Fruit fly (Drosophila melanogaster) whole organism, embryonic: ENCODE measurements around the gene SP.

ENCODE experiments used
- B-H1 ChIP-seq: fragments of 200-800 bp; sonication (Bioruptor generic); IDR thresholded peaks from 3 replicates; pipeline ENCODE4 v1.3.6; 2022; ENCODE audit warnings: missing biosample characterization, missing genetic modification characterization
- CG10209 ChIP-seq: fragments of 200-800 bp; sonication (Bioruptor generic); optimal IDR thresholded peaks from 3 replicates; lab custom pipeline; 2017; ENCODE audit warnings: missing biosample characterization, mild to moderate bottlenecking, missing genetic modification characterization, missing genetic modification reagents
- CG11398 ChIP-seq: fragments of 200-800 bp; sonication (Bioruptor generic); optimal IDR thresholded peaks from 2 replicates; lab custom pipeline; 2016; ENCODE audit warnings: missing biosample characterization, missing genetic modification characterization
- CG11504 ChIP-seq: fragments of 200-800 bp; sonication (Bioruptor generic); optimal IDR thresholded peaks from 3 replicates; lab custom pipeline; 2019; ENCODE audit warnings: missing biosample characterization, mild to moderate bottlenecking, missing genetic modification characterization, moderate library complexity
- CG13894 ChIP-seq: fragments of 200-800 bp; sonication (Bioruptor generic); optimal IDR thresholded peaks from 3 replicates; lab custom pipeline; 2018; ENCODE audit warnings: missing biosample characterization, mild to moderate bottlenecking, missing genetic modification characterization, moderate library complexity
- CG14860 ChIP-seq: fragments of 200-800 bp; sonication (Bioruptor generic); IDR thresholded peaks from 3 replicates; pipeline ENCODE4 v1.3.6; 2022; ENCODE audit warnings: missing biosample characterization, missing genetic modification characterization; ENCODE audit not compliant: partially characterized antibody
- CG15011 ChIP-seq: fragments of 200-800 bp; sonication (Bioruptor generic); optimal IDR thresholded peaks from 3 replicates; lab custom pipeline; 2018; ENCODE audit warnings: missing biosample characterization, mild to moderate bottlenecking, missing genetic modification characterization
- CG17359 ChIP-seq: fragments of 200-800 bp; sonication (Bioruptor generic); optimal IDR thresholded peaks from 3 replicates; lab custom pipeline; 2018; ENCODE audit warnings: missing biosample characterization, mild to moderate bottlenecking, missing genetic modification characterization, moderate library complexity
- CG17612 ChIP-seq: fragments of 200-800 bp; sonication (Bioruptor generic); IDR thresholded peaks from 2 replicates; pipeline ENCODE4 v1.3.6; 2022; ENCODE audit warnings: missing biosample characterization, missing genetic modification characterization
- CG2199 ChIP-seq: fragments of 200-800 bp; sonication (Bioruptor generic); IDR thresholded peaks from 3 replicates; pipeline ENCODE4 v1.3.6; 2022; ENCODE audit warnings: missing biosample characterization, missing genetic modification characterization
- CG33557 ChIP-seq: fragments of 200-800 bp; sonication (Bioruptor generic); optimal IDR thresholded peaks from 2 replicates; lab custom pipeline; 2019; ENCODE audit warnings: missing biosample characterization, mild to moderate bottlenecking, missing genetic modification characterization, moderate library complexity
- CG4617 ChIP-seq: fragments of 200-800 bp; sonication (Bioruptor generic); optimal IDR thresholded peaks from 3 replicates; lab custom pipeline; 2016; ENCODE audit warnings: missing biosample characterization, missing genetic modification characterization, borderline replicate concordance
- CG6689 ChIP-seq: fragments of 200-800 bp; sonication (Bioruptor generic); IDR thresholded peaks from 2 replicates; pipeline ENCODE4 v1.3.6; 2022; ENCODE audit warnings: missing biosample characterization, missing genetic modification characterization
- CG6791 ChIP-seq: fragments of 200-800 bp; sonication (Bioruptor generic); IDR thresholded peaks from 3 replicates; pipeline ENCODE4 v1.3.6; 2022; ENCODE audit warnings: missing biosample characterization, missing genetic modification characterization; ENCODE audit not compliant: partially characterized antibody
- CG7372 ChIP-seq: fragments of 200-800 bp; sonication (Bioruptor generic); IDR thresholded peaks from 2 replicates; pipeline ENCODE4 v1.3.6; 2022; ENCODE audit warnings: missing biosample characterization, missing genetic modification characterization
- CG7839 ChIP-seq: fragments of 200-800 bp; sonication (Bioruptor generic); optimal IDR thresholded peaks from 3 replicates; lab custom pipeline; 2018; ENCODE audit warnings: missing biosample characterization, mild to moderate bottlenecking, missing genetic modification characterization, moderate library complexity
- CTCF ChIP-seq: fragments of 200-800 bp; sonication (Bioruptor generic); optimal IDR thresholded peaks from 2 replicates; lab custom pipeline; 2017; ENCODE audit warnings: missing biosample characterization, mild to moderate bottlenecking, missing genetic modification characterization, moderate library complexity
- Dll ChIP-seq: fragments of 200-800 bp; sonication (Bioruptor generic); IDR thresholded peaks from 4 replicates; pipeline ENCODE4 v1.3.6; 2022; ENCODE audit warnings: missing biosample characterization, missing genetic modification characterization; ENCODE audit not compliant: partially characterized antibody
- Ets65A ChIP-seq: fragments of 200-800 bp; sonication (Bioruptor generic); peaks from one replicate; lab custom pipeline; 2016; ENCODE audit warnings: missing biosample characterization, missing genetic modification characterization
- Gug ChIP-seq: fragments of 200-800 bp; sonication (Bioruptor generic); IDR thresholded peaks from 4 replicates; pipeline ENCODE4 v1.3.6; 2022; ENCODE audit warnings: missing biosample characterization, missing genetic modification characterization
- HHEX ChIP-seq: fragments of 200-800 bp; sonication (Bioruptor generic); optimal IDR thresholded peaks from 3 replicates; lab custom pipeline; 2017; ENCODE audit warnings: missing biosample characterization, mild to moderate bottlenecking, missing genetic modification characterization, missing genetic modification reagents
- Med ChIP-seq: fragments of 200-800 bp; sonication (Bioruptor generic); peaks from one replicate; lab custom pipeline; 2016; ENCODE audit warnings: missing biosample characterization, missing genetic modification characterization, mild to moderate bottlenecking, inconsistent platforms, moderate library complexity
- Mes4 ChIP-seq: fragments of 200-800 bp; sonication (Bioruptor generic); optimal IDR thresholded peaks from 2 replicates; lab custom pipeline; 2016; ENCODE audit warnings: missing biosample characterization, missing genetic modification characterization
- Nf-YB ChIP-seq: fragments of 200-800 bp; sonication (Bioruptor generic); optimal IDR thresholded peaks from 3 replicates; lab custom pipeline; 2019; ENCODE audit warnings: missing biosample characterization, mild to moderate bottlenecking, missing genetic modification characterization, moderate library complexity
- Poxn ChIP-seq: fragments of 200-800 bp; sonication (Bioruptor generic); IDR thresholded peaks from 2 replicates; pipeline ENCODE4 v1.3.6; 2022; ENCODE audit warnings: missing biosample characterization, missing genetic modification characterization
- Sry-β ChIP-seq: fragments of 200-800 bp; sonication (Bioruptor generic); optimal IDR thresholded peaks from 2 replicates; lab custom pipeline; 2018; ENCODE audit warnings: missing biosample characterization, mild to moderate bottlenecking, missing genetic modification characterization, moderate library complexity
- Xbp1 ChIP-seq: fragments of 200-800 bp; sonication (Bioruptor generic); optimal IDR thresholded peaks from 3 replicates; lab custom pipeline; 2016; ENCODE audit warnings: missing biosample characterization, mild to moderate bottlenecking, missing genetic modification characterization
- amos ChIP-seq: fragments of 200-800 bp; sonication (Bioruptor generic); IDR thresholded peaks from 2 replicates; pipeline ENCODE4 v1.3.6; 2022; ENCODE audit warnings: missing biosample characterization, missing genetic modification characterization; ENCODE audit not compliant: partially characterized antibody
- ato ChIP-seq: fragments of 200-800 bp; sonication (Bioruptor generic); IDR thresholded peaks from 2 replicates; pipeline ENCODE4 v1.3.6; 2022; ENCODE audit warnings: missing biosample characterization, missing genetic modification characterization; ENCODE audit not compliant: partially characterized antibody
- bbx ChIP-seq: fragments of 200-800 bp; sonication (Bioruptor generic); IDR thresholded peaks from 2 replicates; pipeline ENCODE4 v1.3.6; 2022; ENCODE audit warnings: missing biosample characterization, missing genetic modification characterization; ENCODE audit not compliant: partially characterized antibody
- bowl ChIP-seq: fragments of 200-800 bp; sonication (Bioruptor generic); IDR thresholded peaks from 2 replicates; pipeline ENCODE4 v1.3.6; 2022; ENCODE audit warnings: missing biosample characterization, missing genetic modification characterization
- br ChIP-seq: fragments of >200 bp; optimal IDR thresholded peaks from 2 replicates; lab custom pipeline; 2017
- ems ChIP-seq: fragments of 200-800 bp; sonication (Bioruptor generic); optimal IDR thresholded peaks from 3 replicates; lab custom pipeline; 2016; ENCODE audit warnings: missing biosample characterization, missing genetic modification characterization
- fd64A ChIP-seq: fragments of 200-800 bp; sonication (Bioruptor generic); optimal IDR thresholded peaks from 3 replicates; lab custom pipeline; 2018; ENCODE audit warnings: missing biosample characterization, mild to moderate bottlenecking, missing genetic modification characterization
- fu2 ChIP-seq: fragments of 200-800 bp; sonication (Bioruptor generic); optimal IDR thresholded peaks from 2 replicates; lab custom pipeline; 2016; ENCODE audit warnings: missing biosample characterization, missing genetic modification characterization
- knrl ChIP-seq: fragments of 200-800 bp; sonication (Bioruptor generic); IDR thresholded peaks from 3 replicates; pipeline ENCODE4 v1.3.6; 2022; ENCODE audit warnings: missing biosample characterization, missing genetic modification characterization; ENCODE audit not compliant: partially characterized antibody
- lab ChIP-seq: fragments of 200-800 bp; sonication (Bioruptor generic); optimal IDR thresholded peaks from 3 replicates; lab custom pipeline; 2017; ENCODE audit warnings: missing biosample characterization, missing genetic modification characterization, mild to moderate bottlenecking, moderate library complexity, missing genetic modification reagents
- lola ChIP-seq, 3 experiments: fragments of >200 bp in 2 of 3; fragments of 200-800 bp in 1 of 3; sonication (Bioruptor generic) in 1 of 3; optimal IDR thresholded peaks; 2 replicates each; lab custom pipeline; 2017 to 2019; ENCODE audit warnings: missing biosample characterization in 3 of 3, missing genetic modification characterization in 3 of 3, mild to moderate bottlenecking in 1 of 3, moderate library complexity in 1 of 3
- luna ChIP-seq: fragments of 200-800 bp; sonication (Bioruptor generic); optimal IDR thresholded peaks from 2 replicates; lab custom pipeline; 2016; ENCODE audit warnings: missing biosample characterization, missing genetic modification characterization
- odd ChIP-seq: fragments of 200-800 bp; sonication (Bioruptor generic); optimal IDR thresholded peaks from 2 replicates; lab custom pipeline; 2017; ENCODE audit warnings: missing biosample characterization, mild to moderate bottlenecking, missing genetic modification characterization
- org-1 ChIP-seq: fragments of 200-800 bp; sonication (Bioruptor generic); optimal IDR thresholded peaks from 2 replicates; lab custom pipeline; 2017; ENCODE audit warnings: missing biosample characterization, missing genetic modification characterization
- prd ChIP-seq, 3 experiments: fragments of >200 bp in 2 of 3; fragments of 200-800 bp in 1 of 3; sonication (Bioruptor generic) in 1 of 3; optimal IDR thresholded peaks in 2 of 3; IDR thresholded peaks in 1 of 3; 2 replicates in 2 of 3; 3 replicates in 1 of 3; pipeline versions ENCODE4 v1.3.6 to Lab custom; 2017 to 2022; ENCODE audit warnings: missing biosample characterization in 1 of 3, missing genetic modification characterization in 1 of 3
- ranshi ChIP-seq: fragments of 200-800 bp; sonication (Bioruptor generic); IDR thresholded peaks from 2 replicates; pipeline ENCODE4 v1.3.6; 2022; ENCODE audit warnings: missing biosample characterization, missing genetic modification characterization
- sd ChIP-seq: fragments of 200-800 bp; sonication (Bioruptor generic); optimal IDR thresholded peaks from 3 replicates; lab custom pipeline; 2018; ENCODE audit warnings: missing biosample characterization, mild to moderate bottlenecking, missing genetic modification characterization, moderate library complexity
- sens-2 ChIP-seq: fragments of 200-800 bp; sonication (Bioruptor generic); IDR thresholded peaks from 2 replicates; pipeline ENCODE4 v1.3.6; 2022; ENCODE audit warnings: missing biosample characterization, missing genetic modification characterization
- stwl ChIP-seq: fragments of 200-800 bp; sonication (Bioruptor generic); optimal IDR thresholded peaks from 3 replicates; lab custom pipeline; 2018; ENCODE audit warnings: missing biosample characterization, mild to moderate bottlenecking, missing genetic modification characterization, moderate library complexity
- tgo ChIP-seq: fragments of 200-800 bp; sonication (Bioruptor generic); IDR thresholded peaks from 3 replicates; pipeline ENCODE4 v1.3.6; 2022; ENCODE audit warnings: missing biosample characterization, missing genetic modification characterization
- zen2 ChIP-seq: fragments of 200-800 bp; sonication (Bioruptor generic); IDR thresholded peaks from 3 replicates; pipeline ENCODE4 v1.3.6; 2022; ENCODE audit warnings: missing biosample characterization, missing genetic modification characterization; ENCODE audit not compliant: partially characterized antibody

SP gene

dm6 chr3L:13301787-13302186 is 352 bp downstream of the SP start:
- TF ChIP-seq CTCF (GFP tag; lab: Kevin White, UChicago): peak; percentile 69
- TF ChIP-seq lola (GFP tag; optimal IDR thresholded peaks at IDR 0.05; lab: Kevin White, UChicago): no peak
- TF ChIP-seq CG6791 (GFP tag; lab: Robert Waterston, UW): peak; percentile 57; the same call in 2 of the 3 replicates
- peak; percentile 59 for TF ChIP-seq amos
- TF ChIP-seq stwl (tag; lab: Kevin White, UChicago): peak; percentile 67
- no peak for TF ChIP-seq CG17359 (tag; lab: Kevin White, UChicago)
- 0 out of 3 replicates have a peak, but pooled peaks have one; percentile 50 for TF ChIP-seq CG2199 (GFP tag; lab: Robert Waterston, UW)
- no peak for TF ChIP-seq ems (GFP tag; lab: Kevin White, UChicago)
- peak; percentile 11; the same call in 1 of the 3 replicates for TF ChIP-seq zen2 (GFP tag; lab: Robert Waterston, UW)
- TF ChIP-seq br (lab: Kevin White, UChicago): no peak
- no peak for TF ChIP-seq CG33557
- no peak for TF ChIP-seq CG4617 (GFP tag; lab: Kevin White, UChicago)
- peak; percentile 6 for TF ChIP-seq Med
- no peak for TF ChIP-seq tgo (GFP tag; lab: Robert Waterston, UW)
- no peak for TF ChIP-seq B-H1 (GFP tag; lab: Robert Waterston, UW)
- TF ChIP-seq bowl: no peak
- no peak for TF ChIP-seq Poxn
- no peak for TF ChIP-seq ato (GFP tag; lab: Robert Waterston, UW)
- TF ChIP-seq CG17612: peak; percentile 16; the same call in 1 of the 2 replicates
- peak; percentile 16 for TF ChIP-seq CG11504 (tag; lab: Kevin White, UChicago)
- TF ChIP-seq knrl (GFP tag; lab: Robert Waterston, UW): peak; percentile 39; the same call in 2 of the 3 replicates
- TF ChIP-seq, all 482 proteins: peak for 10

- TF ChIP-seq prd (optimal IDR thresholded peaks at IDR 0.05; lab: Kevin White, UChicago): no peak
- TF ChIP-seq prd (GFP tag; IDR thresholded peaks at IDR 0.05; lab: Robert Waterston, UW): no peak
- 0 out of 2 replicates have a peak, but pooled peaks have one; percentile 24 for TF ChIP-seq sens-2 (GFP tag; lab: Robert Waterston, UW)
- no peak for TF ChIP-seq sd (tag; lab: Kevin White, UChicago)
- no peak for TF ChIP-seq luna (GFP tag; lab: Kevin White, UChicago)
- TF ChIP-seq Ets65A (GFP tag; lab: Kevin White, UChicago): peak; percentile 3
- no peak for TF ChIP-seq CG6689 (GFP tag; lab: Robert Waterston, UW)
- peak; percentile 91 for TF ChIP-seq CG13894
- TF ChIP-seq HHEX (GFP tag; lab: Kevin White, UChicago): no peak
- TF ChIP-seq Mes4 (GFP tag; lab: Kevin White, UChicago): no peak
- no peak for TF ChIP-seq Gug (GFP tag; lab: Robert Waterston, UW)
- no peak for TF ChIP-seq org-1 (GFP tag; lab: Kevin White, UChicago)
- no peak for TF ChIP-seq odd (GFP tag; lab: Kevin White, UChicago)
- TF ChIP-seq fu2: no peak
- TF ChIP-seq fd64A (GFP tag; lab: Kevin White, UChicago): no peak
- TF ChIP-seq CG7372 (GFP tag; lab: Robert Waterston, UW): no peak
- TF ChIP-seq, all 482 proteins: peak for 3
These were observed 10.8 kb downstream of the SP start for dm6 chr3L:13312250-13312649.

DNA sequence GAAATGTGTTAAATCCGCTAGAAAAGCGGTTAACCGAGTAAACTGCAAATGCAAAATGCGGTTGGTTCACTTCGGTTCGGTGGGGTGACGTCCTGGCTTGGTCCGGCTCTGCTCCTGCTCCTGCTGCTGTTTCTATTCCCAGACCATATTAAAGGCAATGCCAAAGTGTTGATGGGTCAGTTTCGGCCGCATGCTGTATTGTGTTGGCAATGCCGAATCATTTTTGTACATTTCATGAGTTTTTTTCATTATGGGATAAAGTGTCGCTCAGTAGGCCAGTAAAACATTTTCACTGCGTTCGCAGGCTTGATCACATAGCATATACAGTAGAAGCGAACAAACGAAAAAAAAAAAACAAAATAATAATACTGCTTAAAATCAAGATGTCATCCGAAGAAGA is 27.4 kb downstream of the SP start, which contains the start of gene CG14113:
Gene CG14113, plus strand, starts transcription at position 301 of the 400 bp plus-strand sequence.
- TF ChIP-seq CG14860 (GFP tag; lab: Robert Waterston, UW) (no peak), CG11504 (tag; lab: Kevin White, UChicago) (no peak), CG10209 (GFP tag; lab: Kevin White, UChicago) (no peak), ranshi (no peak), lab (no peak), Xbp1 (GFP tag; lab: Kevin White, UChicago) (no peak), Sry-β (GFP tag; lab: Kevin White, UChicago) (no peak), CTCF (GFP tag; lab: Kevin White, UChicago) (no peak), CG11398 (GFP tag; lab: Kevin White, UChicago) (no peak), CG15011 (no peak), bbx (no peak), CG7839 (no peak), zen2 (GFP tag; lab: Robert Waterston, UW) (no peak), Dll (no peak), Nf-YB (no peak)
